Worm (Caenorhabditis elegans) whole organism, midembryonic: Measurements from ENCODE around the gene str-159.

Experiments used
- T22C8.4 ChIP-seq: fragments of 200-800 bp; sonication (Bioruptor generic); IDR thresholded peaks from 2 replicates; pipeline ENCODE4 v1.3.6; 2022; ENCODE audit warnings: missing genetic modification characterization, missing compliant biosample characterization
- cog-1 ChIP-seq: sonication (generic microtip); optimal IDR thresholded peaks from 2 replicates; lab custom pipeline; 2016; ENCODE audit warnings: missing genetic modification characterization, missing compliant biosample characterization
- flt-1 ChIP-seq: fragments of 200-800 bp; sonication (Bioruptor generic); IDR thresholded peaks from 2 replicates; pipeline ENCODE4 v1.3.6; 2022; ENCODE audit warnings: missing genetic modification characterization, missing compliant biosample characterization
- klf-2 ChIP-seq: fragments of 200-800 bp; sonication (Bioruptor generic); conservative IDR thresholded peaks from 2 replicates; pipeline ENCODE4 v1.3.6; 2022; ENCODE audit warnings: missing genetic modification reagents, missing genetic modification characterization, missing compliant biosample characterization
- med-1 ChIP-seq: sonication (generic microtip); optimal IDR thresholded peaks from 2 replicates; lab custom pipeline; 2017; ENCODE audit warnings: missing genetic modification characterization, mild to moderate bottlenecking, missing compliant biosample characterization, antibody characterized with exemption, missing genetic modification reagents; ENCODE audit not compliant: insufficient read depth
- ref-1 ChIP-seq: fragments of 200-800 bp; sonication (Bioruptor generic); conservative IDR thresholded peaks from 2 replicates; pipeline ENCODE4 v1.3.6; 2022; ENCODE audit warnings: missing genetic modification reagents, missing genetic modification characterization, missing compliant biosample characterization
- tab-1 ChIP-seq: fragments of 200-800 bp; sonication (Bioruptor generic); IDR thresholded peaks from 2 replicates; pipeline ENCODE4 v1.3.6; 2022; ENCODE audit warnings: missing genetic modification characterization, missing compliant biosample characterization
- ztf-23 ChIP-seq: fragments of 200-800 bp; sonication (Bioruptor generic); IDR thresholded peaks from 2 replicates; pipeline ENCODE4 v1.3.6; 2022; ENCODE audit warnings: missing genetic modification reagents, missing genetic modification characterization, missing compliant biosample characterization
- ztf-29 ChIP-seq: fragments of 200-800 bp; sonication (Bioruptor generic); IDR thresholded peaks from 2 replicates; pipeline ENCODE4 v1.3.6; 2022; ENCODE audit warnings: missing genetic modification reagents, missing genetic modification characterization, missing compliant biosample characterization

- TF ChIP-seq cog-1 = no peak
- TF ChIP-seq ztf-29 (GFP tag; lab: Robert Waterston, UW) = no peak
- TF ChIP-seq flt-1 (GFP tag; lab: Robert Waterston, UW) = no peak
- no peak for TF ChIP-seq klf-2 (GFP tag; lab: Robert Waterston, UW)
- no peak for TF ChIP-seq ztf-23 (GFP tag; lab: Robert Waterston, UW)
- TF ChIP-seq ref-1 (GFP tag; lab: Robert Waterston, UW) = no peak
- TF ChIP-seq med-1 (GFP tag; lab: Kevin White, UChicago) = no peak
- no peak for TF ChIP-seq tab-1 (GFP tag; lab: Robert Waterston, UW)
- TF ChIP-seq T22C8.4 (GFP tag; lab: Robert Waterston, UW) = no peak
These were observed 8.6 kb downstream of the str-159 start, which contains the start of gene str-158 for ce11 chrIV:4917774-4918173.
